Fruit fly (Drosophila melanogaster): ENCODE measurements around the gene CG12003.

The CG12003 gene

DNA sequence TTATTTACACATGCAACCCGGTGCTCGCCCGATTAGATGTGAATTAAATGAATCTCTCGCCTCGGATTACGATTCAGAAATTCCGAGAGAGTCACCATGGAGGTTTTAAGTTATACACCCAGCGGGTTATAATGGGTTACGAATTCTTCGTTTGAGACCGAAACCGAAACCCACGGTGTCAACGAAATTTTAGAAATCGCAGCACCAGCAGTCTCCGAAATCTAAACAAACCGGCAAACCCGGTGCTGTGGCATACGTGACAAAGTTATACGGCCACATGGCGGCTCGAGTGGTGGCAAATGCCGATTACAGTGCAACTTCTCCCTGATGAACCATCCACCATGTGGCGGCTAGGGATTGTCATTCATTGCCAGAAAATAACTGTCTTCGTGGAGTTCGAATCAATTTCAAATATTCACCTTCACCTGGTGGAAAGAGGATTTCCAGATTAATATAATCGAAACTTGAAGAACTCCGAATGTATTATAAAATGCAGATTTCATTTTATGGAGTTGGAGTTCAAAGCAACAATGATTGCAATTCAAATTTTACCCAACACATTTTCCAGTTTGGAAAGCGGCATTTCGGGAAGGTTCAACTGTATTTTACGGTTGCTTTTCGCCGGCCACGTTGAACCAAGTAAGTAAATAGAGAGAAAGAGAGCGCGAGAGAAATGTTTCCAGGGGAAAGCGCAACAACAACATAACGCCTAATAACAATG, 49.2 kb upstream of the CG12003 start (continued):
- peak; percentile 63 for TF ChIP-seq CG10462 (GFP tag; optimal IDR thresholded peaks at IDR 0.05)
- TF ChIP-seq CG9817 (tag; optimal IDR thresholded peaks at IDR 0.05) = peak; percentile 66
- peak; percentile 74 for TF ChIP-seq Atf-2 (GFP tag; optimal IDR thresholded peaks at IDR 0.05)
- TF ChIP-seq CG12942 (GFP tag; optimal IDR thresholded peaks at IDR 0.05) = peak; percentile 62
- TF ChIP-seq grn (GFP tag; optimal IDR thresholded peaks at IDR 0.05) = no peak
- TF ChIP-seq onecut (GFP tag; IDR thresholded peaks at IDR 0.05) = peak; percentile 65
- peak; percentile 78 for TF ChIP-seq sisA (GFP tag; IDR thresholded peaks at IDR 0.05)
- no peak for TF ChIP-seq gro (GFP tag; optimal IDR thresholded peaks at IDR 0.05)
- TF ChIP-seq Fer2 (tag; optimal IDR thresholded peaks at IDR 0.05) = no peak
- TF ChIP-seq Camta (GFP tag; optimal IDR thresholded peaks at IDR 0.05) = peak; percentile 60
- TF ChIP-seq MTF-1 (GFP tag; optimal IDR thresholded peaks at IDR 0.05; ENCODE audit: borderline replicate concordance) = no peak
- peak; percentile 76 for TF ChIP-seq croc (GFP tag; conservative IDR thresholded peaks at IDR 0.05)
- no peak for TF ChIP-seq inv (GFP tag; IDR thresholded peaks at IDR 0.05; ENCODE audit: partially characterized antibody)
- TF ChIP-seq PHDP (tag; optimal IDR thresholded peaks at IDR 0.05) = peak; percentile 70
- no peak for TF ChIP-seq CG42726 (GFP tag; IDR thresholded peaks at IDR 0.05; ENCODE audit: partially characterized antibody)
- peak; percentile 32 for TF ChIP-seq CG17568 (GFP tag; optimal IDR thresholded peaks at IDR 0.05)
- TF ChIP-seq CG31224 (GFP tag; IDR thresholded peaks at IDR 0.05) = no peak
- no peak for TF ChIP-seq cas (GFP tag; IDR thresholded peaks at IDR 0.05)
- 0 out of 3 replicates have a peak, but pooled peaks have one; percentile 5 for TF ChIP-seq ase (GFP tag; IDR thresholded peaks at IDR 0.05)
- no peak for TF ChIP-seq pfk (GFP tag; optimal IDR thresholded peaks at IDR 0.05)
- peak; percentile 37; the same call in 1 of the 2 replicates for TF ChIP-seq CG9215 (GFP tag; IDR thresholded peaks at IDR 0.05)
- TF ChIP-seq CG12299 (tag; optimal IDR thresholded peaks at IDR 0.05) = peak; percentile 56
- peak; percentile 43 for TF ChIP-seq CG3995 (GFP tag; optimal IDR thresholded peaks at IDR 0.05)
- TF ChIP-seq CG18011 (GFP tag; optimal IDR thresholded peaks at IDR 0.05) = no peak
- no peak for TF ChIP-seq chinmo (GFP tag; IDR thresholded peaks at IDR 0.05; ENCODE audit: partially characterized antibody)
- TF ChIP-seq zen (tag; optimal IDR thresholded peaks at IDR 0.05) = peak; percentile 16
- no peak for TF ChIP-seq Sry-β (GFP tag; optimal IDR thresholded peaks at IDR 0.05)
- TF ChIP-seq ci (GFP tag; IDR thresholded peaks at IDR 0.05) = peak; percentile 78; the same call in 2 of the 3 replicates
- TF ChIP-seq CG2120 (GFP tag; optimal IDR thresholded peaks at IDR 0.05) = peak; percentile 64
- TF ChIP-seq hkb (optimal IDR thresholded peaks at IDR 0.05) = no peak
- peak; percentile 69 for TF ChIP-seq hkb (GFP tag; IDR thresholded peaks at IDR 0.05)
- peak; percentile 7 for TF ChIP-seq Sry-δ (GFP tag; optimal IDR thresholded peaks at IDR 0.05)
- TF ChIP-seq CG11695 (GFP tag; IDR thresholded peaks at IDR 0.05) = peak; percentile 72
- no peak for TF ChIP-seq mirr (GFP tag; optimal IDR thresholded peaks at IDR 0.05)
- TF ChIP-seq Dek (tag; optimal IDR thresholded peaks at IDR 0.05) = peak; percentile 47
- TF ChIP-seq Hey (tag; optimal IDR thresholded peaks at IDR 0.05) = no peak
- no peak for TF ChIP-seq bowl (GFP tag; IDR thresholded peaks at IDR 0.05)
- TF ChIP-seq Oaz (GFP tag; IDR thresholded peaks at IDR 0.05) = no peak
- TF ChIP-seq CG1602 (GFP tag; optimal IDR thresholded peaks at IDR 0.05) = peak; percentile 53
- no peak for TF ChIP-seq exex (tag; optimal IDR thresholded peaks at IDR 0.05)
- TF ChIP-seq CG32767 (GFP tag; IDR thresholded peaks at IDR 0.05) = peak; percentile 62
- no peak for TF ChIP-seq eve (GFP tag; optimal IDR thresholded peaks at IDR 0.05)
- no peak for TF ChIP-seq hth (optimal IDR thresholded peaks at IDR 0.05)
- TF ChIP-seq gsb (GFP tag; IDR thresholded peaks at IDR 0.05) = no peak
- TF ChIP-seq Sin3A (optimal IDR thresholded peaks at IDR 0.05) = no peak
- TF ChIP-seq CG14965 (GFP tag; optimal IDR thresholded peaks at IDR 0.05; ENCODE audit: borderline replicate concordance) = no peak
- TF ChIP-seq so (GFP tag; IDR thresholded peaks at IDR 0.05) = peak; percentile 78
- peak; percentile 69 for TF ChIP-seq unpg (GFP tag; optimal IDR thresholded peaks at IDR 0.05)
- TF ChIP-seq cato (GFP tag; optimal IDR thresholded peaks at IDR 0.05; ENCODE audit: borderline replicate concordance) = peak; percentile 12
- peak; percentile 1 for TF ChIP-seq Vsx1 (GFP tag; optimal IDR thresholded peaks at IDR 0.05)

Measured in whole organism, embryonic.